Worm (Caenorhabditis elegans): ENCODE measurements around the gene fbxa-90.
A peak's percentile ranks its signal among the peaks of the same experiment; 100 is the strongest.

fbxa-90 gene

DNA sequence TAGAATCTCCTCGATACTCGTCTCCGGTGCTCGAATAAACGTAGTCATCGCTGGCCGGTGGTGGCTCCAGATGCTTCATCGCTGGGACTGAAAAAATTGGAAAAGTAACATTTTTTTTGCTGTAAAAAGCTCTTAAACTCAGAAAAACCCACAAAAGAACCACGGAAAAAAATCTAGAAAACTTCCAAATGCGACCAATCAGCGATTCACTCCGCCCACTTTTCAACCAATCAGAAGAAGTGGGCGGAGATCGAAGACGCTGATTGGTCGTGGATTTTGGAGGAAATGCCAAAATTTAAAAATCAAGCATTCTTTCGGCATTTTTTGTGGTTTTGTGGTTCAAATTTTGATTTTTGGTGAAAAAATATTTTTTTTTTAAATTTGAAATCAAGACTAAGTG, 7.6 kb upstream of the fbxa-90 start:
- TF ChIP-seq eor-1 (tag; optimal IDR thresholded peaks at IDR 0.05) (no peak), zag-1 (tag; optimal IDR thresholded peaks at IDR 0.05) (no peak), skn-1 (tag; optimal IDR thresholded peaks at IDR 0.05) (peak; percentile 15), elt-2 (tag; optimal IDR thresholded peaks at IDR 0.05) (no peak), nfya-1 (tag; optimal IDR thresholded peaks at IDR 0.05; ENCODE audit: insufficient read depth) (peak; percentile 93)

DNA sequence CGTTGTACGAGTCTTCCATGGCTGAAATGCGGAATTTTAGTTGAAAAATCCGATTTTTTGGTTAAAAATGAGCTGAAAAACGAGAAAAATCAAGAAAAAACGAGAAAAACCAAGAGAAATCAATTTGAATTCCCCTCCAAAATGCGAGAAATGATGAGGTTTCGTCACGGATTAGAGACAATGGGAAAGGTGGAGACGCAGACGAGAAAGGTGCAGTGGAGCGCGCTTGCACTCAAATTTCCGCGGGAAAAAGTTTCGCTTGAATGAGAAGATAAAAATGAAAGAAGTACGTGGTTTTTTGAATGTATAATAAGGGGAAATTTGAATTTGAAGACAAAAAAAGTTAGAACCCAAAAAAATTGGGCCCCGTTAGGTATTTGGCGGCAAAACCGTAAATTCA, 959 bp upstream of the fbxa-90 start, which contains the start of gene efl-1:
Gene efl-1, minus strand, starts transcription at position 21 of the 400 bp plus-strand sequence.
- TF ChIP-seq nhr-12 (tag; optimal IDR thresholded peaks at IDR 0.05), result no peak
- TF ChIP-seq elt-3 (tag; optimal IDR thresholded peaks at IDR 0.05), result no peak
- no peak for TF ChIP-seq egl-27 (tag; optimal IDR thresholded peaks at IDR 0.05)
- peak; percentile 50 for TF ChIP-seq hmg-11 (tag; optimal IDR thresholded peaks at IDR 0.05)
- TF ChIP-seq fkh-10 (GFP tag; optimal IDR thresholded peaks at IDR 0.05), result peak; percentile 83
- TF ChIP-seq mdl-1 (tag; optimal IDR thresholded peaks at IDR 0.05), result no peak
- TF ChIP-seq lin-15B (tag; optimal IDR thresholded peaks at IDR 0.05), result peak; percentile 94
- TF ChIP-seq snpc-4 (tag; optimal IDR thresholded peaks at IDR 0.05), result peak; percentile 93
- peak; percentile 67 for TF ChIP-seq jun-1 (tag; optimal IDR thresholded peaks at IDR 0.05)
- TF ChIP-seq ceh-28 (tag; optimal IDR thresholded peaks at IDR 0.05), result peak; percentile 82
- TF ChIP-seq ztf-4 (tag; optimal IDR thresholded peaks at IDR 0.05), result no peak
- TF ChIP-seq nhr-237 (tag; optimal IDR thresholded peaks at IDR 0.05), result no peak
- peak; percentile 87 for TF ChIP-seq nhr-25 (tag; optimal IDR thresholded peaks at IDR 0.05)
- peak; percentile 85 for TF ChIP-seq ceh-82 (tag; optimal IDR thresholded peaks at IDR 0.05)
- no peak for TF ChIP-seq nhr-76 (tag; optimal IDR thresholded peaks at IDR 0.05)
- peak; percentile 63 for TF ChIP-seq ama-1 (optimal IDR thresholded peaks at IDR 0.05)
- peak; percentile 97 for TF ChIP-seq egl-5 (tag; optimal IDR thresholded peaks at IDR 0.05)
- no peak for TF ChIP-seq ceh-16 (tag; optimal IDR thresholded peaks at IDR 0.05)
- TF ChIP-seq zag-1 (tag; optimal IDR thresholded peaks at IDR 0.05), result no peak
- TF ChIP-seq lin-39 (tag; optimal IDR thresholded peaks at IDR 0.05), result peak; percentile 92
- TF ChIP-seq unc-62 (GFP tag; optimal IDR thresholded peaks at IDR 0.05), result peak; percentile 35
- TF ChIP-seq pqm-1 (tag; optimal IDR thresholded peaks at IDR 0.05), result peak; percentile 78
- TF ChIP-seq daf-12 (tag; optimal IDR thresholded peaks at IDR 0.05), result no peak
- TF ChIP-seq nfya-1 (tag; optimal IDR thresholded peaks at IDR 0.05; ENCODE audit: insufficient read depth), result peak; percentile 92
- TF ChIP-seq nhr-77 (tag; optimal IDR thresholded peaks at IDR 0.05), result peak; percentile 36
- peak; percentile 93 for TF ChIP-seq skn-1 (tag; optimal IDR thresholded peaks at IDR 0.05)
- TF ChIP-seq elt-2 (tag; optimal IDR thresholded peaks at IDR 0.05), result peak; percentile 64
- no peak for TF ChIP-seq ZK546.5 (tag; optimal IDR thresholded peaks at IDR 0.05)
- no peak for TF ChIP-seq nhr-28 (tag; optimal IDR thresholded peaks at IDR 0.05)
- no peak for TF ChIP-seq ceh-9 (tag; optimal IDR thresholded peaks at IDR 0.05)
- peak; percentile 47 for TF ChIP-seq lsy-12 (tag; optimal IDR thresholded peaks at IDR 0.05)
- peak; percentile 81 for TF ChIP-seq R02D3.7 (tag; optimal IDR thresholded peaks at IDR 0.05)
- no peak for TF ChIP-seq sea-2 (GFP tag; optimal IDR thresholded peaks at IDR 0.05)
- TF ChIP-seq ztf-11 (tag; optimal IDR thresholded peaks at IDR 0.05), result no peak
- TF ChIP-seq fos-1 (tag; optimal IDR thresholded peaks at IDR 0.05), result peak; percentile 7
- no peak for TF ChIP-seq nhr-43 (tag; optimal IDR thresholded peaks at IDR 0.05; ENCODE audit: poor library complexity, severe bottlenecking)
- no peak for TF ChIP-seq eor-1 (tag; optimal IDR thresholded peaks at IDR 0.05)
- TF ChIP-seq pha-4 (tag; optimal IDR thresholded peaks at IDR 0.05), result peak; percentile 93
- TF ChIP-seq mml-1 (tag; optimal IDR thresholded peaks at IDR 0.05), result no peak
- TF ChIP-seq aly-2 (tag; optimal IDR thresholded peaks at IDR 0.05), result no peak
- TF ChIP-seq fkh-2 (tag; optimal IDR thresholded peaks at IDR 0.05), result no peak
- peak; percentile 94 for TF ChIP-seq nhr-23 (tag; optimal IDR thresholded peaks at IDR 0.05)
- no peak for TF ChIP-seq nhr-67 (tag; optimal IDR thresholded peaks at IDR 0.05)
- TF ChIP-seq nhr-11 (tag; optimal IDR thresholded peaks at IDR 0.05), result no peak
- TF ChIP-seq tbx-2 (tag; optimal IDR thresholded peaks at IDR 0.05), result peak; percentile 64
- no peak for TF ChIP-seq elt-1 (tag; optimal IDR thresholded peaks at IDR 0.05)
- no peak for TF ChIP-seq unc-39 (tag; optimal IDR thresholded peaks at IDR 0.05)
